Fruit fly (Drosophila melanogaster) Kc167 (cell line): ENCODE data around the gene CG44303.

Source experiments
- Myc ChIP-seq: fragments of >200 bp; optimal IDR thresholded peaks from 2 replicates; lab custom pipeline; 2017; ENCODE audit warnings: missing external identifiers
- Sin3A ChIP-seq: fragments of >200 bp; optimal IDR thresholded peaks from 2 replicates; lab custom pipeline; 2018; ENCODE audit warnings: missing external identifiers
- h ChIP-seq: fragments of >200 bp; optimal IDR thresholded peaks from 3 replicates; lab custom pipeline; 2018; ENCODE audit warnings: missing external identifiers
- insv ChIP-seq: fragments of >200 bp; optimal IDR thresholded peaks from 3 replicates; lab custom pipeline; 2018; ENCODE audit warnings: missing external identifiers
- psq ChIP-seq: fragments of >200 bp; optimal IDR thresholded peaks from 2 replicates; lab custom pipeline; 2017; ENCODE audit warnings: missing external identifiers
- ttk ChIP-seq: sonication (Bioruptor generic); optimal IDR thresholded peaks from 2 replicates; lab custom pipeline; 2017; ENCODE audit warnings: missing external identifiers

The CG44303 gene

DNA sequence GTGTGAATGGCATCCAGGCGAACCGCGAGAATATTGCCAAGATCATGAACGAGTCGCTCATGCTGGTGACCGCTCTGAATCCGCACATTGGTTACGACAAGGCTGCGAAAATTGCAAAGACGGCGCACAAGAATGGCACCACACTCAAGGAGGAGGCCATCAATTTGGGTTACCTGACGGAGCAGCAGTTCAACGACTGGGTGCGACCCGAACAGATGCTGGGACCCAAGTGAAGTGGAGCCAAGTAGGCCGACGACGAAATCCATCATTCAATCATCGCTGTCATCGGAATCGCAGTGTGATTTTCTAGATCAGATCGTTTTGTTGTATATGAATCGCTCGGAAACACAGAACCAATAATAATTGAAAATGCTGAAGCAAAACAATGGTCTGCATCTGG, 5.8 kb downstream of the CG44303 start, which contains the start of gene Fum2:
Gene Fum2, plus strand, starts transcription at position 301 of the 400 bp plus-strand sequence.
- no peak for TF ChIP-seq psq
- TF ChIP-seq insv: no peak
- no peak for TF ChIP-seq Sin3A (lab: Kevin White, UChicago)
- no peak for TF ChIP-seq ttk (lab: Kevin White, UChicago)
- no peak for TF ChIP-seq Myc (lab: Kevin White, UChicago)
- no peak for TF ChIP-seq h (lab: Kevin White, UChicago)

DNA sequence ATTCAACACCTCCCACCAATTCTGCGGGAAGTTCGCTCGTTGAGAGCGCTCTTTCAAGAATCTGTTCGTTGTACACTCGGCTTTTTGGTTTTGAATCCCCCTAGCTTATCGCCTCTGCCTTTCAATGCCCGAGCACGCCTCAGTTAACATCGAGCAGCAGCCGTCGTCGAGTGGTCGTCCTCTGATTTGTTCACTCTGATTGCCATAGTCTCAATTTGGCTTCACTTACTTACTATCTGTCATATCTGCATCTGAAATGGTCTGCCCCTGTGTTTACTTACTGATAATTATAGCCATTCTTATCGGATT, 7.8 kb downstream of the CG44303 start:
- TF ChIP-seq Myc (lab: Kevin White, UChicago): no peak
- TF ChIP-seq insv: no peak
- TF ChIP-seq h (lab: Kevin White, UChicago): no peak
- no peak for TF ChIP-seq Sin3A (lab: Kevin White, UChicago)
- no peak for TF ChIP-seq ttk (lab: Kevin White, UChicago)

DNA sequence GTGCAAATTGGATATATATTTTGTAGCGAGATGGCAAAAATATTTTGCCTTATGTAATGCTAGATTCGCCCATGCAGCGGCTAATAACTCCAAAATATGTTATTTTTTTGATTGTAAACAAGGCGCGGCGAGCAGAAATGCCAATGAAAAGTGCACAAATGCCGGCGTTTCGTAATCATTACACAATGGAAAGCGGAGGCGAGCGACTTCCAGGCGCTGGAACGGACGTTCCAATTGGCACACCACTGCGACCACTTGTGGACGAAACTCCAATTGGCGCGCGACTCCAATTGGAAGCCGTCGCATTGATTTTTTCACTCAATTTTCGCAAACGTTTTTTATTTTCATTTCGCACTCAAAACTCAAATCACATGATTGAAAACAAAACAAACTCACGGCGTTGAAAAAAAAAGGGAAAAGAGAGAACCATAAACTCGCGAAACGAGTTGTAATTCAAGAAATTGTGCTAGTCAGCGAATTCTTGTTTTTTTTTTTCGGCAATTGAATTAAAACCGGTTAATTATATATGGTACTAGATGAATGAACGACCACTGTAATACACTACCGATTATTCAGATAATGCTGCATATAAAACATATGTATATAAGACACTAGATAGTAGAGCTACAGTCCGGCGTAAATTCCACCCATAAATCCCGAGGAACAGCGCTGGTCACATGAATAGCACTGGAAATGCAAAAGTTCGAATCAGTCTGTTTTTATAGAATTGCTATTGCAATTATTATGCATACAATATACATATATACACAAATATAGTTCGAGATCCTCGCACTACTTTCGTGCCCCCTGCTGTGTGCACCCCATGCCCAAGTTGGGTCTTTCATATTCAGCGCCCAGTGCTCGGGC, 8.4 kb downstream of the CG44303 start, which contains the start of gene ND-ASHI:
Gene ND-ASHI, minus strand, starts transcription at position 484 of the 867 bp plus-strand sequence.
- TF ChIP-seq Myc (lab: Kevin White, UChicago) (no peak), ttk (lab: Kevin White, UChicago) (no peak), h (lab: Kevin White, UChicago) (no peak), Sin3A (lab: Kevin White, UChicago) (no peak), insv (no peak), psq (no peak)

DNA sequence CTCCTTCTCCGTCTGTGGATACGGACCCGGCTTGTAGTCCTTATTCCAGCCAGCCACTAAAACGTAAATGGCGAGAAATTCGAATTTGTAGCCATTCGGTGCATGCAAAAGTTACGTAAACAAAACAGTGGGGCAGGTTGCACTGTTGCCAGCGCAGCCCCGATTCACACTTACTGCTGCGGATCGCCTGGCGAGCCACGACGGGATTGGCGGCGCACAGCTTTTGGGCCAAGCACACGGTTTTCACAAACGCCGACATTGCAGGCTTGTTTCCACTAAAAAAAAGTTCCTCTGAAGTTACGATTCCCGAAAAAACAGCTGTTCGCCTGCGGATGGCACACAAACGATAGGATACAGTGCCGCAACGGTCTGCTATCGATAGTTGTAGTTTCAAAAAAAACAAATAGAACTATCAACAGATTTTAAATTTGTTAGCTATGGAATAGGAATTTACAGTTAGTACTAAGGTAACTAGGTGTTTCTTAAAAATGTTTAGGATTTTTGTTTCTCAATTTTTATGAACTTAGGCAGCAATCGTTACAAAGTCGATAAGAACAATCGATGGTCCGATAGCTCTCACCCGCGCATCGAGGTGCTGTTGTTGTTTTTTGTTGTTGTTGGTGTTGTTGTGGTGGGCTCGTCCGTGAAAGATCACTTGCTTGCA, 9.3 kb downstream of the CG44303 start, which contains the start of gene Fum1:
Gene Fum1, plus strand, starts transcription at position 599 of the 664 bp plus-strand sequence.
- TF ChIP-seq ttk (lab: Kevin White, UChicago) (no peak), Sin3A (lab: Kevin White, UChicago) (peak; percentile 28)

DNA sequence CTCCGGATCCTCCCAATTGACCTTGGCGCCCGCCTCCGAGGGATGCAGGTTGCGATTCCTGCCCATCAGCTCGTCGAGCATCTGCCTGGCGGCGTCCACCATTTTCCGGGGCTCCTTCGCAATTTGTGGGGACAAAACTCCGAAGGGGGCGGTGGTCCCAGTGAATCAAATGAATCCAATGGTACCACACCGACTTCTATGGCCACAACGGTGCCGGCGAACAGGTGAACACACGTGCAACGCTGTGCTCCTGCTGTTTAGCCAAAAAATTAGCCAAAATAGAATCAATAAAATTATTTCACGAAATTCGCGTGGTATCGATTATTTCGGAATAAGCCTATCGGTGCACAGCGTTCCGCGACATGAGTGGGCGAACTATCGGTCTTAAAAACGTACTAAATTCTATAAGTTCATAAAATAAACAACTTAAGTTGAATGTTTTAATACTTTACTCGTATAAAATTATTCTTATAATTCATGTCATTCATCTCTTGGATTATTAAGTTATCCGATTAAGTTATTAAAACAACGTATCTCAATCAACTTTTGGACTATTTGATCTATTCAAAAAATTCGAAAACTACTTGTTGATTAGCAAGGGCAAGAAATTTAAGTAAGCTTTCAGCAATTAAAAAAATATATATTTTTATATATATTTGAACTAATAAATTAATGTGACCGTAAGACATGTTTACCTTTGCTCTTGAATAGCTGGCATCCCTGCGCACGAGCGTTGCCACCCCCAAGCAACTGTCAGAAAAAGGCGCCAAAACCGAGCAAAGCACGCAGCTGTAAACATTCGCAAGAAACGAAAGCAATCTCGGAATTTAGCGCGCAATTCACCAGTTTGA, 13.4 kb downstream of the CG44303 start, which contains the start of the genes CG3198 and Mcm6:
Gene CG3198, minus strand, starts transcription at position 337 of the 851 bp plus-strand sequence.
Gene Mcm6, plus strand, starts transcription at position 751 of the 851 bp plus-strand sequence.
- TF ChIP-seq Myc (lab: Kevin White, UChicago) (no peak), ttk (lab: Kevin White, UChicago) (no peak), Sin3A (lab: Kevin White, UChicago) (no peak), psq (no peak), insv (no peak), h (lab: Kevin White, UChicago) (no peak)

DNA sequence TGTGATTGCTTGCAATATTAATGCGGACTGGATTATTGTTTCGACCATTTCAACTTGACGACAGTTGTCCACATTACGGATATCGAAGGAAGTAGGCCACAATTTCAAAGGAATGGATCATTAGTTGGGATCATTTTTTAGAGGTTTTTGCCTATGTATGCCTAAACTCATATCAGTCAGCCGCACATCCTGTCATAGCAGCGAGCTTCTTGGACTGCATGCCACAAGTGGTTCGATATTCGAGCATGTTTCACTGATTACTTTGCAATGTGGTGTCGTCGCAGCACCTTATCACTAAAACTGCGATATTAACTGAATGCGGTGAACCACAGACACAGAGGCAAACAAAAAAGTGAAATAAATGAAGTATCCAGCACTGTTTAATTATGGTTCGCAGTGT, 23.2 kb downstream of the CG44303 start:
- TF ChIP-seq Myc (lab: Kevin White, UChicago) (no peak), psq (no peak), ttk (lab: Kevin White, UChicago) (no peak), Sin3A (lab: Kevin White, UChicago) (no peak), insv (no peak), h (lab: Kevin White, UChicago) (no peak)

DNA sequence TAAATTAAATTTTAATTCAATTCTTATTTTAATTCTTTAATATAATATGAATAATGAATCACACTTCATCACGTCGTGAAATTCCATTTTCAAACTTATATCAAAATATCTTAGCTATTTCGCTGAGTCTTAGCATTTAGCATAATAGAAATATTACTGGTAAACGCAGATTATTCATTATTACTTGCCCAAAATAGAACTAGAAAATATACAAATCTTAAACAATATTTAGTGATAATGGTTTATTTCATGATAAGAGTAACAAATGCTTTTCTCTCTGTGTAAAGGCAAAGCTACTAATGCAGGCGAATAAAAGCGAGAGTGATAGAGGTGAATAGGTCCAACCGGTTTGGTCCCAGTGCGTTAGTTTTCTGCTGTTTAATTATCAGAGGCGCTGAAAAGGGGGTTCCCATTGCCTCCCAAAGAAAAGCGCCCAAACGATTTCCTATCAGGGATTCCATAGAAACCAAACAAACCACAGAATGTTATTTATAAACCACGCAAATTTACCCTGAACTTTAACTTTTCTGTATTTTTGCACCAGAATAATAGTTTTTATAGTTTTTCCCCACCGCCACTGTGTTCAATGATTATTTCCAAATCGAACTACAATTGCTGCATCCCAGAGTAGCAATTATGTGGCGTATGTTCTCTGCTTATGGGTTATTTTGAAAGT, 24.2 kb downstream of the CG44303 start:
- TF ChIP-seq ttk (lab: Kevin White, UChicago): no peak
- no peak for TF ChIP-seq psq
- no peak for TF ChIP-seq insv
- TF ChIP-seq h (lab: Kevin White, UChicago): no peak

DNA sequence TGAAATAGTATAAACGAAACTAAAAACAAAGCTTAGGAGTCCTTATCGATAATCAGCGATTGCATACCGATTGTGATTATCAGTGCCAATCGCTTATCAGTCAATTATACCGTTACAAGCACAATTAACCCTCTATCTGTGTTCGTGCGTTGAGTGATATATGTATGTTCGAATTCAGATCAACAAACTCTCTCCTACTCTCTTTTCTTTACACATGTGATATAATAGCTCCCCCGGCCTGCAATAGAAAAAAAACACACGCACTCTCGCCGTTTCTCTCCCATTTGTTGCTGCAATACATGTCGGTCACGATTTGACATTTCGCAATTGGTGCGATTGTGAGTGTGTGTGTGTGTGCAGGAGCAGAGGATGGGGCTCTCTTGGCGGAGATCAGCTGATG, 24.8 kb downstream of the CG44303 start:
- no peak for TF ChIP-seq ttk (lab: Kevin White, UChicago)
- TF ChIP-seq Myc (lab: Kevin White, UChicago): no peak
- TF ChIP-seq h (lab: Kevin White, UChicago): no peak
- no peak for TF ChIP-seq insv
- TF ChIP-seq Sin3A (lab: Kevin White, UChicago): no peak
- no peak for TF ChIP-seq psq

DNA sequence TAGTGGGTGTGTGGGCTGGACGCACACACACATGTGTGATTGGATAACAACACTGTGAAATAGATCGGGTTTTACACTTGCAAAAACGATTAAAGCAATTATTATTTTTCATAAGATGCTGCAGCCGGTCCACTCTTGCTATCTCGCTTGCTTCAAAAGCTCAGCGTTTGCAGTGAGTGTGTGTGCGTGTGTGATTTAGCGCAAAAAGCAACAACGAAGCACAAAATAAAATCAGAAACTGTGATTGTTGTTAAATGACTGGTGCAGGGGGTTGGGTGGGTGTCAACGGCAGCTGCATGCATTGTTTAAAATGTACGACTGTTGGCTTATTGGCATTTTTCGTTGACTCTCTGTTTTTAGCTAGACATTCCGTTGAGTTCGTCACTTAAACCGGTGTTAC, 25.3 kb downstream of the CG44303 start:
- no peak for TF ChIP-seq insv
- no peak for TF ChIP-seq Myc (lab: Kevin White, UChicago)
- no peak for TF ChIP-seq ttk (lab: Kevin White, UChicago)
- no peak for TF ChIP-seq Sin3A (lab: Kevin White, UChicago)
- TF ChIP-seq h (lab: Kevin White, UChicago): no peak
- no peak for TF ChIP-seq psq

DNA sequence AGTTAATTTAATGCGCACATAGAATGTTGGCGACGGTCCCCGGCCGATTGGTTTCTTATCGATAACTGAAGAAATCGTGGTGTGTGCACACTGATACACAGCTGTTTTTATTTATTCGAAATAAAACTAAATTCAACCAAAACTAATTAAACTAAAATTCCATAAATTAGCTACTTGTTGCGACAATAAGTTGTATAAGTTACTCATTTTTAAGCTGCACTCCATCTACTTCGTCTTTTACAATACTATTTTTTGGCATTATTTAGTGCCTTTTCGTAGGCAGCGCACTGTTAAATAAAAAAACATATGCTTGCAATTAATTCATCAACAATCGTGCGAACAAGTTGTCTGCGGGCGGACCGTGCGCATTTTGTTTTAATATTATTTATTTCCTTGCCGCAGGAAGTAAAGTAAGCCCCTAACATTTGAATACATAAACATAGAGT, 25.8 kb downstream of the CG44303 start, which contains the start of the genes CG3224 and Ctr1A:
Gene CG3224, minus strand, starts transcription at position 71 of the 446 bp plus-strand sequence.
Gene Ctr1A, plus strand, starts transcription at position 256 of the 446 bp plus-strand sequence.
- TF ChIP-seq h (lab: Kevin White, UChicago) (no peak), psq (no peak), Myc (lab: Kevin White, UChicago) (no peak), insv (no peak), ttk (lab: Kevin White, UChicago) (no peak), Sin3A (lab: Kevin White, UChicago) (no peak)

DNA sequence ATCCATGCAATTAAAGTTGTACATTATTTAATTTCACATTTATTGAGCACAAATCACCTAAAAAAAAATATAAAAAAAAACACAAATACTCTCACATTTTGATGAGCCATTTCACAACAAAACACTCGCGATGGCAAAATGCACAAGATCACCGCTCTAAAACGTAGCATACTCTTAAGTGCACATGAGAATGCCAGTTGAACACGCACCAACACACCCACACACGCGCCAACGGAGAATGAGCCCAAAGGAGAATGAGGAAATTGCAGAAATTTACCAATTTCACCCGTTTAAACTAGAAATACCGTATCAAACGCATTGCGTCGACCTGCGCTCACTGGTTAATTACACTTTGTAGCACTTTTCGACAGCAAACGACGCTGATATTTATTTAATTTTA, 27.3 kb downstream of the CG44303 start:
- TF ChIP-seq insv (no peak), ttk (lab: Kevin White, UChicago) (no peak), h (lab: Kevin White, UChicago) (no peak), Sin3A (lab: Kevin White, UChicago) (no peak), psq (no peak), Myc (lab: Kevin White, UChicago) (no peak)
